Fruit fly (Drosophila melanogaster) S2 (cell line): Measurements from ENCODE around the gene Cad74A.

Source experiments
- CG8478 ChIP-seq: fragments of >200 bp; optimal IDR thresholded peaks from 2 replicates; lab custom pipeline; 2018
- CTCF ChIP-seq, 2 experiments: fragments of >200 bp; optimal IDR thresholded peaks; 2 replicates each; lab custom pipeline; 2018

Gene Cad74A

DNA sequence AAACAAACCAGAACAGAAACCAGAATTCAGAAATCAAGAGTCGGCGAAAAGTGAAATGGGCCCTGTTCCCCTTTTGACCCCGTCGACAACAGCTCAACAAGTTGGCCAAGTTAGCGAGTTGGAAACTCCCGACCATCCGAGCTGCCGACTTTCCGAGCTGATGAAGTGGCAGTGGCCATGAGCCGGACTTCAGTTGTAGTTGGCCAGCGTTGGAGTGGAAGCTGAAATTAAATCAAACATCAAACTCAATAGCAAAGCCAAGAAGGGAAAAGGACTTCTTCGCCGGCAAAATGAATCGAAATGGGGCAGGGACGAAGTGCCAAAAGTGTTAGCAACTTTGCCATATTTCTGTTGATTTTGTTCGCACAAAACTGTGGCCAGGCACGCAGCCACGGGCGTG, 56.8 kb downstream of the Cad74A start, which contains the start of gene CG13724:
TSS of gene CG13724 (plus strand) at position 301 of the 400 bp plus-strand sequence.
- TF ChIP-seq CG8478 (lab: Kevin White, UChicago), result no peak
- TF ChIP-seq CTCF (optimal IDR thresholded peaks at IDR 0.05; lab: Kevin White, UChicago), result no peak

DNA sequence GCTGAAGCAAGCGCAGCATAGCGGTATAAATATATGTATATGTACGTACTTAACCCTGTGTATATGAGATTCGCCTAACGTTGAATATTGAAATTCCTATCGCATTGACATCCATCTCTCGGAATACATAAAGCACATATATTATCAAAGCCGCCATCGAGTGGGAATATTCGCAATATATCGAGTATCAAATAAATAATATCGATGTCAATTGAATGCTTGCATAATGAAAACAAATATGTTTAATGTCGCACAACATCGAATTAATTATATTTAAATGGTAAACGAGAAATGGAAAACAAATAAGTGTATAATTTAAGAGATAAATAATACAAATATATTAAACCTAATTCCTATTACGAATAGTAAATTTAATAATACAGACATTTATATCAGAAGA, 58.6 kb downstream of the Cad74A start, which contains the start of gene ND-24L:
TSS of gene ND-24L (minus strand) at position 101 of the 400 bp plus-strand sequence.
- no peak for TF ChIP-seq CTCF (optimal IDR thresholded peaks at IDR 0.05; lab: Kevin White, UChicago)
- no peak for TF ChIP-seq CG8478 (lab: Kevin White, UChicago)
